Worm (Caenorhabditis elegans) whole organism, mixed stage, embryonic: ENCODE data around the gene R03D7.2.
"Not testable (repeated sequence)": the region's sequence is repeated elsewhere in the genome, so short reads cannot be mapped to it uniquely, and the experiment has no call there.

ENCODE experiments used
- M03D4.4 ChIP-seq: sonication (generic microtip); optimal IDR thresholded peaks from 2 replicates; lab custom pipeline; 2017; ENCODE audit warnings: mild to moderate bottlenecking, missing genetic modification characterization, missing compliant biosample characterization
- bed-3 ChIP-seq: fragments of 200-800 bp; sonication (Bioruptor generic); optimal IDR thresholded peaks from 3 replicates; lab custom pipeline; 2018; ENCODE audit warnings: mild to moderate bottlenecking, missing genetic modification characterization, moderate library complexity, missing compliant biosample characterization
- blmp-1 ChIP-seq: fragments of 150-350 bp; optimal IDR thresholded peaks from 2 replicates; lab custom pipeline; 2014; ENCODE audit warnings: missing biosample characterization, missing genetic modification characterization
- ceh-39 ChIP-seq: fragments of 150-350 bp; optimal IDR thresholded peaks from 2 replicates; lab custom pipeline; 2014; ENCODE audit warnings: missing biosample characterization, missing genetic modification characterization
- ceh-43 ChIP-seq: fragments of 200-800 bp; sonication (Bioruptor generic); optimal IDR thresholded peaks from 2 replicates; lab custom pipeline; 2018; ENCODE audit warnings: mild to moderate bottlenecking, missing genetic modification characterization, moderate library complexity, missing compliant biosample characterization
- ceh-83 ChIP-seq: fragments of 200-800 bp; sonication (Bioruptor generic); optimal IDR thresholded peaks from 2 replicates; lab custom pipeline; 2018; ENCODE audit warnings: mild to moderate bottlenecking, missing genetic modification characterization, missing compliant biosample characterization
- ces-1 ChIP-seq: fragments of 150-350 bp; optimal IDR thresholded peaks from 2 replicates; lab custom pipeline; 2014; ENCODE audit warnings: missing biosample characterization, missing genetic modification reagents, missing genetic modification characterization
- cnd-1 ChIP-seq: fragments of 200-800 bp; sonication (Bioruptor generic); optimal IDR thresholded peaks from 2 replicates; lab custom pipeline; 2018; ENCODE audit warnings: mild to moderate bottlenecking, missing genetic modification characterization, missing compliant biosample characterization
- drap-1 ChIP-seq: fragments of 200-800 bp; sonication (Bioruptor generic); optimal IDR thresholded peaks from 3 replicates; lab custom pipeline; 2018; ENCODE audit warnings: mild to moderate bottlenecking, missing genetic modification characterization, missing compliant biosample characterization
- elt-1 ChIP-seq: sonication (generic microtip); optimal IDR thresholded peaks from 2 replicates; lab custom pipeline; 2017; ENCODE audit warnings: missing genetic modification characterization, mild to moderate bottlenecking, missing compliant biosample characterization, antibody characterized with exemption, moderate library complexity, borderline replicate concordance; ENCODE audit not compliant: insufficient read depth
- elt-3 ChIP-seq: fragments of 150-350 bp; optimal IDR thresholded peaks from 2 replicates; lab custom pipeline; 2014; ENCODE audit warnings: missing biosample characterization, missing genetic modification characterization
- flh-1 ChIP-seq: fragments of 200-800 bp; sonication (Bioruptor generic); optimal IDR thresholded peaks from 2 replicates; lab custom pipeline; 2018; ENCODE audit warnings: mild to moderate bottlenecking, missing genetic modification characterization, moderate library complexity, missing compliant biosample characterization
- ham-2 ChIP-seq: fragments of 200-800 bp; sonication (Bioruptor generic); optimal IDR thresholded peaks from 2 replicates; lab custom pipeline; 2018; ENCODE audit warnings: mild to moderate bottlenecking, missing genetic modification characterization, missing compliant biosample characterization
- hlh-1 ChIP-seq: fragments of 150-350 bp; optimal IDR thresholded peaks from 2 replicates; lab custom pipeline; 2014; ENCODE audit warnings: missing biosample characterization, missing genetic modification reagents, missing genetic modification characterization
- lin-13 ChIP-seq: fragments of 150-350 bp; optimal IDR thresholded peaks from 2 replicates; lab custom pipeline; 2014; ENCODE audit warnings: missing biosample characterization, missing genetic modification characterization
- lsy-2 ChIP-seq: fragments of 150-350 bp; optimal IDR thresholded peaks from 2 replicates; lab custom pipeline; 2014; ENCODE audit warnings: missing biosample characterization, missing genetic modification characterization
- mep-1 ChIP-seq: fragments of 150-350 bp; optimal IDR thresholded peaks from 2 replicates; lab custom pipeline; 2017; ENCODE audit warnings: missing biosample characterization, missing genetic modification reagents, missing genetic modification characterization, inconsistent platforms
- mls-2 ChIP-seq: sonication (generic microtip); optimal IDR thresholded peaks from 2 replicates; lab custom pipeline; 2016; ENCODE audit warnings: mild to moderate bottlenecking, missing genetic modification characterization, moderate library complexity, missing compliant biosample characterization
- nhr-12 ChIP-seq: fragments of 150-350 bp; optimal IDR thresholded peaks from 2 replicates; lab custom pipeline; 2014; ENCODE audit warnings: missing biosample characterization, missing genetic modification characterization
- nhr-2 ChIP-seq: fragments of 150-350 bp; optimal IDR thresholded peaks from 2 replicates; lab custom pipeline; 2014; ENCODE audit warnings: missing biosample characterization, missing genetic modification characterization
- nhr-237 ChIP-seq: fragments of 150-350 bp; optimal IDR thresholded peaks from 2 replicates; lab custom pipeline; 2014; ENCODE audit warnings: missing biosample characterization, missing genetic modification characterization
- nhr-28 ChIP-seq: fragments of 150-350 bp; optimal IDR thresholded peaks from 2 replicates; lab custom pipeline; 2014; ENCODE audit warnings: missing biosample characterization, missing genetic modification characterization
- nhr-76 ChIP-seq: sonication (generic microtip); optimal IDR thresholded peaks from 2 replicates; lab custom pipeline; 2017; ENCODE audit warnings: missing biosample characterization, missing genetic modification characterization
- pha-4 ChIP-seq: fragments of 150-350 bp; optimal IDR thresholded peaks from 2 replicates; lab custom pipeline; 2018; ENCODE audit warnings: missing biosample characterization, missing genetic modification reagents, missing genetic modification characterization
- sem-2 ChIP-seq: fragments of 200-800 bp; sonication (Bioruptor generic); optimal IDR thresholded peaks from 2 replicates; lab custom pipeline; 2018; ENCODE audit warnings: mild to moderate bottlenecking, missing genetic modification characterization, missing compliant biosample characterization
- tbx-8 ChIP-seq: fragments of 200-800 bp; sonication (Bioruptor generic); optimal IDR thresholded peaks from 2 replicates; lab custom pipeline; 2018; ENCODE audit warnings: mild to moderate bottlenecking, missing genetic modification characterization, moderate library complexity, missing compliant biosample characterization
- unc-120 ChIP-seq: sonication (generic microtip); optimal IDR thresholded peaks from 2 replicates; lab custom pipeline; 2017; ENCODE audit warnings: missing genetic modification characterization, missing compliant biosample characterization; ENCODE audit not compliant: poor library complexity, severe bottlenecking
- unc-39 ChIP-seq: fragments of 150-350 bp; optimal IDR thresholded peaks from 2 replicates; lab custom pipeline; 2014; ENCODE audit warnings: missing biosample characterization, missing genetic modification characterization
- unc-62 ChIP-seq: fragments of 150-350 bp; optimal IDR thresholded peaks from 2 replicates; lab custom pipeline; 2014; ENCODE audit warnings: missing biosample characterization, missing genetic modification reagents, missing genetic modification characterization
- zip-8 ChIP-seq: fragments of 150-350 bp; optimal IDR thresholded peaks from 2 replicates; lab custom pipeline; 2014; ENCODE audit warnings: missing biosample characterization, missing genetic modification characterization

The R03D7.2 gene

DNA sequence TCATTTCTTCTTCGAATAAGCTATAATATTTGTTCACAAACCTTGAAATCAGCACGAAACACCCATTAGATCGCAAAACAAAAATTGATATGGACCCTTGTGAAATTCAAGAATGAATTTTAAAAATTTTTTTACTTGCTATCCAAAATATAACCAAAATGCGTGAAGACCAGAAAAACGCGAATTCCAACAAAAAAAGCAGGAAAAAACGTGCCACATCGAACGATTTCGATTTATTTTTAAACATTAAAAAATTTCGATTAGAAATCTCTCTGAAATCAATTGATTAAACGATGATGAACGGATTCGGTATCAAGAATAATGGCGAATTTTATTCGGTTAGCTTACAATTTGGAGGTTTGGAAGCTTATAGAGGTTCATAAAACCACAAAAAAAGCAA is 12.3 kb upstream of the R03D7.2 start, which contains the start of the genes tceb-3 and gskl-1:
Gene tceb-3 (minus strand): TSS at position 101 of the 400 bp plus-strand sequence.
Gene gskl-1 (plus strand): TSS at position 243 of the 400 bp plus-strand sequence.
- TF ChIP-seq nhr-28 (no peak), ceh-39 (no peak), M03D4.4 (tag; lab: Kevin White, UChicago) (no peak), sem-2 (GFP tag; lab: Kevin White, UChicago) (no peak), lin-13 (no peak), mep-1 (tag; lab: Kevin White, UChicago) (no peak), bed-3 (no peak), blmp-1 (no peak), unc-39 (tag; lab: Kevin White, UChicago) (no peak)

DNA sequence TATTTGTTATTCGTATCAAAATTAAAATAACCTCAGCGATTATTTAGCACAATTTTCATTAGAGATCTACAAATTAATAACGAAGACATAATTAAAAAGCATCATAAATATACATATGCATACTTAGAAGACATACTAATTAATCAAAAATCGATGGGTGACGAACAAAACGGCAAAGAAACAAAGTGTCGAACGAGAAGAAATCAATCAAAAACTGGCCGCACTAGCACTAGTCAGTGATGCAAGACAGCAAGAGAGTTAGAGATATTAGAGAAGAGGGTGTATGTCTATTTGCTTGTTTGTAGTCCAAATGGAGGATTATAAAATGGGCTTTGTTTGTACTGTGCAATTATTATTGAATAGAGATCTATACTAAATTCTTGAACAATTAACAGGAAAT is 11.9 kb upstream of the R03D7.2 start:
- no peak for TF ChIP-seq lin-13
- TF ChIP-seq unc-62: peak; percentile 81
- no peak for TF ChIP-seq elt-1 (tag; lab: Kevin White, UChicago)

DNA sequence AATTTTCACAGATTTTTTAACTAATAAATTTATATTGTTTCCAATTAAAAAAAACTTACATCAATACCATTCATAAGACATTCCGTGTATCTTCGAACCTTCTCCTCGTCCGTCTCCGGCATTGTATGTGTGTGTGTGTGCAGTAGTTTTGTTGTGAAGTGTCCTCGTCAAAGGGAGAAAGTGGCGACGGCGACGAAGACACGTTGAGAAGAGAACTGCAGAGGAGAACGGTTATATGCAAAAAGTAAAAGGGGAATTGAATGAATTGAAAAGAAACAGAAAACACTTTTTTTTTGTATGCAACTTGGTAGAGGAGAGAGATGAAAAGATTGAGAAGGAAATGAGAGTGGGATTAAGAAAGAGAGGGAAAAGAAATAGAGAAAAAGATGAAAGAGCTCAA is 10.5 kb upstream of the R03D7.2 start:
- TF ChIP-seq sem-2 (GFP tag; lab: Kevin White, UChicago): no peak
- no peak for TF ChIP-seq tbx-8 (GFP tag; lab: Kevin White, UChicago)
- TF ChIP-seq bed-3: no peak
- TF ChIP-seq M03D4.4 (tag; lab: Kevin White, UChicago): no peak
- TF ChIP-seq hlh-1 (tag; lab: Kevin White, UChicago): no peak
- no peak for TF ChIP-seq nhr-237 (tag; lab: Kevin White, UChicago)
- no peak for TF ChIP-seq unc-39 (tag; lab: Kevin White, UChicago)
- no peak for TF ChIP-seq lsy-2
- TF ChIP-seq zip-8 (tag; lab: Kevin White, UChicago): no peak
- TF ChIP-seq flh-1 (GFP tag; lab: Kevin White, UChicago): no peak
- no peak for TF ChIP-seq nhr-12 (tag; lab: Kevin White, UChicago)
- TF ChIP-seq mls-2 (tag; lab: Kevin White, UChicago): no peak
- no peak for TF ChIP-seq cnd-1 (tag; lab: Kevin White, UChicago)
- no peak for TF ChIP-seq ceh-83
- no peak for TF ChIP-seq ces-1 (GFP tag; lab: Kevin White, UChicago)
- TF ChIP-seq lin-13: no peak
- TF ChIP-seq ham-2 (GFP tag; lab: Kevin White, UChicago): no peak
- no peak for TF ChIP-seq ceh-43 (GFP tag; lab: Kevin White, UChicago)

DNA sequence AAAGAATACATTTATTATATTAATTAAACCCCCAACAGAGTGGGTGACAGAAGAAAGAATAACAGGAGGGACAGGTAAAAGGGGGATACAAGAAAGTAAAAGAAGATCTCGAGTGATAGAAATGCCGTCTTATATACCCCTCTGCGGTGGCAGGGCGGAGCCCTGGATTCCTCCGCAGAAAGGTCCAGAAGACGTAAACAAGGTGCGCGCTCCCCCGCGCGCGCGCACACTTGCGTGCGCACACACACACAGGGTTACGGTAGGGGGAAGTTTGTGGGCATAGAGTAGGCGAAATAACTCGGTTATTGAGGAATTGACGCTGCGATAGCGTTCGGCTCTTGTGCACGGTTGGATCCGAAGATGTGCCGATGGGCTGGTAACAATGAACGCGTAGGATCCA is 6.9 kb upstream of the R03D7.2 start, which contains the start of gene R03D7.15:
Gene R03D7.15 (plus strand): TSS at position 299 of the 400 bp plus-strand sequence.
- TF ChIP-seq unc-120, zip-8, pha-4 (tag; lab: Kevin White, UChicago): not testable (repeated sequence)

DNA sequence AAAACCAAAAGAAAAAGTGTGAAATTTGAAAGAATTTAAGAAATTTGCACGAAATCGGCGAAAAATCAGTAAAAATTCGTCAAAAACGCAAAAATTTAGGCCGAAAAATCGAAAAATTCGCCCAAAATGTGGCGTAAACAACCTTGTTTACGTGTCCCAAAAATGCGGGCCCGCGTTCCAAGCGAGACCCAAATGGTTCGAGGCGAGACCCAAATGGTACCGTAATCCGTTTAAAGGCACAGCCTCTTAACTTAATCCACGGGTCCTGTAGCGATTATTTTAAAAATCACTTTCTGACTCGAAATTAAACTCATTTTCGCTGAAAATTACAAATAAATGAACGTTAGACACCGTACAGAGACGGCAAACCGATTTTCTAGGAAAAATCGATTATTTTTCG is 352 bp upstream of the R03D7.2 start:
- no peak for TF ChIP-seq ceh-39
- no peak for TF ChIP-seq nhr-28
- TF ChIP-seq nhr-237 (tag; lab: Kevin White, UChicago): no peak
- TF ChIP-seq mep-1 (tag; lab: Kevin White, UChicago): no peak
- no peak for TF ChIP-seq nhr-76 (tag; lab: Kevin White, UChicago)
- TF ChIP-seq unc-120 (tag; lab: Kevin White, UChicago): no peak

DNA sequence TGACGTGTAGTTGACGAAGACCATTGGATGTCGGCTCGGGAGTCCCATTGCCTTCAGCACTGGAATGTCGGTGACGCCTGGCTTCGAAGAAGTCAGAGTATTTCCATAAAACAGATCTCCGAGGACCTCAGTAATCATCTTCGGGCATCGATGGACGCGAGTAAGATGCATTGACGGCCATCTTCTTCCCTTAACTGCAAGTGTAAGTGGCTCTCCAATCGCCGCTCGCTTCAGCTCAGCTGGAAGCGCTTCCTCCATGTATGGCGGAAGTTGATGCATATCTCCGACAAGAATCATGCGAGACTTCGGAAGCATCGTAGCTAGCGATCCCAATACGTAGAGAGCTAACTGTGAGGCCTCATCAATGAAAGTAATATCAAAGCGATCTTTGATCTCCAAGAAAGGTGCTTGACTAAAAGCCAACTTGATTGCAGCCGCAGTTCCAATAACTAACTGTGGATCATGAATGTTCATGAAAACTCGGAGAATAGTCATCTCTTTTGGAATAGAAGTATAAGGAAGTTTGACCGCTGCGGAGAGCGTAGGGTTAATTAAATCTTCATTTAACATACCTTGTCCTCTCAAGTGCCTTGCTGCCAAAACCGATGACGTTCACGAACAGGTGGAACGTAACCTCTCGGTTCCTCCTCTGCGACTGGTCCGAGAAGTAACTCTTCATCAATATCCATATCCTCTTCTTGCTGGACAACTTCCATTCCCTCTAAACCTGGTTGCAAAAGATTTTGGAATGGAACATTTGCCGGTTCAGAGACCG is 849 bp downstream of the R03D7.2 start:
- TF ChIP-seq ces-1 (GFP tag; lab: Kevin White, UChicago) (no peak), hlh-1 (tag; lab: Kevin White, UChicago) (no peak), unc-120 (tag; lab: Kevin White, UChicago) (no peak), drap-1 (GFP tag; lab: Kevin White, UChicago) (no peak), sem-2 (GFP tag; lab: Kevin White, UChicago) (no peak), nhr-12 (tag; lab: Kevin White, UChicago) (no peak), blmp-1 (no peak), ham-2 (GFP tag; lab: Kevin White, UChicago) (no peak), mep-1 (tag; lab: Kevin White, UChicago) (no peak), nhr-2 (tag; lab: Kevin White, UChicago) (no peak), elt-3 (no peak)
